Worm (Caenorhabditis elegans) whole organism, early embryonic: Measurements from ENCODE around the gene pitr-6.

Experiments
- B0310.2 ChIP-seq: sonication (generic microtip); optimal IDR thresholded peaks from 2 replicates; lab custom pipeline; 2016; ENCODE audit warnings: mild to moderate bottlenecking, missing genetic modification characterization, missing compliant biosample characterization
- F13C5.2 ChIP-seq: sonication (generic microtip); optimal IDR thresholded peaks from 2 replicates; lab custom pipeline; 2017; ENCODE audit warnings: mild to moderate bottlenecking, missing genetic modification characterization, inconsistent platforms, missing compliant biosample characterization
- aly-1 ChIP-seq: sonication (generic microtip); optimal IDR thresholded peaks from 2 replicates; lab custom pipeline; 2016; ENCODE audit warnings: missing genetic modification characterization, missing compliant biosample characterization
- ama-1 ChIP-seq: fragments of 150-350 bp; optimal IDR thresholded peaks from 2 replicates; lab custom pipeline; 2014
- ets-7 ChIP-seq: sonication (generic microtip); optimal IDR thresholded peaks from 2 replicates; lab custom pipeline; 2016; ENCODE audit warnings: missing genotype, missing genetic modification characterization, missing compliant biosample characterization
- flt-1 ChIP-seq: fragments of 200-800 bp; sonication (Bioruptor generic); IDR thresholded peaks from 2 replicates; pipeline ENCODE4 v1.3.6; 2022; ENCODE audit warnings: missing genetic modification characterization, missing compliant biosample characterization
- hmbx-1 ChIP-seq: sonication (generic microtip); optimal IDR thresholded peaks from 2 replicates; lab custom pipeline; 2016; ENCODE audit warnings: mild to moderate bottlenecking, missing genetic modification characterization, missing compliant biosample characterization
- hmg-4 ChIP-seq: fragments of 200-800 bp; sonication (Bioruptor generic); optimal IDR thresholded peaks from 2 replicates; lab custom pipeline; 2018; ENCODE audit warnings: mild to moderate bottlenecking, missing genetic modification characterization, missing compliant biosample characterization
- hnd-1 ChIP-seq: sonication (generic microtip); optimal IDR thresholded peaks from 2 replicates; lab custom pipeline; 2016; ENCODE audit warnings: missing genetic modification characterization, missing compliant biosample characterization
- pes-1 ChIP-seq: fragments of 200-800 bp; sonication (Bioruptor generic); IDR thresholded peaks from 2 replicates; pipeline ENCODE4 v1.3.6; 2022; ENCODE audit warnings: missing genetic modification reagents, missing genetic modification characterization, missing compliant biosample characterization
- scrt-1 ChIP-seq: fragments of 200-800 bp; sonication (Bioruptor generic); IDR thresholded peaks from 2 replicates; pipeline ENCODE4 v1.3.6; 2022; ENCODE audit warnings: missing genetic modification characterization, missing compliant biosample characterization
- tbx-11 ChIP-seq: fragments of 200-800 bp; sonication (Bioruptor generic); IDR thresholded peaks from 2 replicates; pipeline ENCODE4 v1.3.6; 2022; ENCODE audit warnings: missing genetic modification characterization, missing compliant biosample characterization
- tbx-37 ChIP-seq: fragments of 200-800 bp; sonication (Bioruptor generic); conservative IDR thresholded peaks from 2 replicates; pipeline ENCODE4 v1.3.6; 2022; ENCODE audit warnings: missing genetic modification reagents, missing genetic modification characterization, missing compliant biosample characterization

DNA sequence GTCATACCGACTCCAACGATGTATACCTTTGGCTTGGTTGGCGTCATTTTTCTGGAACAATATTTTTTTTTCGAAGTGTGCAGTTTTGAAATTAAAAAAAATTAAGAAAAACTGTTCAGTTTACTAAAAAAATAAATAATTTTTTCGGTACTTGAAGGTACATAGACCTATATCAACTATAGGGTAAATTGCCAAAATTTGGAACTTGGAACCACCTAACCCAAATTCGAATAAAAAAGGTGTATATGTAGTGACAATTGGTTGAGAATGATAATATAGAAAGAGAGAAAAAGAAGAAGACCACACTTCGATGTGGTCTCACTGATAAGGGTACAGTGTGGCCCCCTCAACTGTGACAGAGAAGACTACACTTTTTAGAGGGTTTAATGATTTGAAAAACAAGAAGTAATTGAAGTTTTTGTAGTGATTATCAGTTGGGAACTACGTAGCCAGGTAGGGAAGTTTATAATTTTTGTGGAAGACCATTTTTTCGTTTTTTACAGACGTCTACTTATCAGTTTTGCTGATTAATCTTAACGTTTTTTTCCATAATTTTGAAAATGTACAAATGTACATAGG, 19.4 kb upstream of the pitr-6 start, which contains the start of gene daf-22:
- TF ChIP-seq ama-1 (lab: Kevin White, UChicago) (no peak), B0310.2 (tag; lab: Kevin White, UChicago) (no peak), scrt-1 (GFP tag; lab: Robert Waterston, UW) (no peak), ets-7 (no peak), tbx-11 (GFP tag; lab: Robert Waterston, UW) (no peak), hmbx-1 (no peak), hnd-1 (tag; lab: Kevin White, UChicago) (no peak), hmg-4 (no peak), tbx-37 (GFP tag; lab: Robert Waterston, UW) (no peak), flt-1 (no peak), F13C5.2 (tag; lab: Kevin White, UChicago) (no peak), aly-1 (no peak), pes-1 (no peak)
